Worm (Caenorhabditis elegans): ENCODE data around the gene egg-2.

ce11 chrIII:7083106-7083505, 22.7 kb upstream of the egg-2 start:
- no peak for TF ChIP-seq nfya-1 (tag; optimal IDR thresholded peaks at IDR 0.05)
- no peak for TF ChIP-seq hlh-13 (GFP tag; optimal IDR thresholded peaks at IDR 0.05)
- no peak for TF ChIP-seq nhr-232 (tag; optimal IDR thresholded peaks at IDR 0.05)
- TF ChIP-seq syd-9 (tag; optimal IDR thresholded peaks at IDR 0.05), result no peak
- no peak for TF ChIP-seq ama-1 (optimal IDR thresholded peaks at IDR 0.05)
- TF ChIP-seq unc-3 (GFP tag; conservative IDR thresholded peaks at IDR 0.05), result no peak
- no peak for TF ChIP-seq unc-3 (tag; optimal IDR thresholded peaks at IDR 0.05)
- TF ChIP-seq sox-4 (tag; optimal IDR thresholded peaks at IDR 0.05), result no peak
- no peak for TF ChIP-seq ref-2 (tag; optimal IDR thresholded peaks at IDR 0.05)
